Worm (Caenorhabditis elegans) whole organism, L1 larva: ENCODE results near the gene Y51A2B.5.

Source experiments
- C16A3.4 ChIP-seq: fragments of 150-350 bp; optimal IDR thresholded peaks from 2 replicates; lab custom pipeline; 2014; ENCODE audit warnings: missing biosample characterization, missing genetic modification characterization
- ceh-63 ChIP-seq: fragments of 200-800 bp; sonication (Bioruptor generic); optimal IDR thresholded peaks from 2 replicates; lab custom pipeline; 2018; ENCODE audit warnings: mild to moderate bottlenecking, missing genetic modification characterization, missing compliant biosample characterization
- elt-2 ChIP-seq: sonication (generic microtip); optimal IDR thresholded peaks from 2 replicates; lab custom pipeline; 2016; ENCODE audit warnings: missing genetic modification characterization, mild to moderate bottlenecking, inconsistent platforms, missing compliant biosample characterization, missing genetic modification reagents
- lin-14 ChIP-seq: fragments of 200-800 bp; sonication (Bioruptor generic); optimal IDR thresholded peaks from 2 replicates; lab custom pipeline; 2018; ENCODE audit warnings: mild to moderate bottlenecking, missing genetic modification characterization, moderate library complexity, missing compliant biosample characterization
- lin-35 ChIP-seq, 2 experiments: fragments of 150-350 bp; optimal IDR thresholded peaks; 2 replicates each; lab custom pipeline; 2014; ENCODE audit warnings: missing biosample characterization in 2 of 2, missing genetic modification characterization in 2 of 2, missing genetic modification reagents in 2 of 2
- mdl-1 ChIP-seq, 2 experiments: fragments of 150-350 bp; optimal IDR thresholded peaks; 2 replicates each; lab custom pipeline; 2014 to 2017; ENCODE audit warnings: missing biosample characterization in 2 of 2, missing genetic modification characterization in 2 of 2, inconsistent platforms in 1 of 2
- nhr-28 ChIP-seq: fragments of 150-350 bp; optimal IDR thresholded peaks from 2 replicates; lab custom pipeline; 2014; ENCODE audit warnings: missing biosample characterization, missing genetic modification characterization
- nhr-71 ChIP-seq: sonication (generic microtip); optimal IDR thresholded peaks from 2 replicates; lab custom pipeline; 2016; ENCODE audit warnings: mild to moderate bottlenecking, missing genetic modification characterization, moderate library complexity, missing compliant biosample characterization
- nhr-84 ChIP-seq: sonication (generic microtip); optimal IDR thresholded peaks from 2 replicates; lab custom pipeline; 2017; ENCODE audit warnings: missing biosample characterization, missing genetic modification characterization
- skn-1 ChIP-seq: fragments of 150-350 bp; optimal IDR thresholded peaks from 2 replicates; lab custom pipeline; 2014; ENCODE audit warnings: missing biosample characterization, missing genetic modification characterization
- unc-130 ChIP-seq: fragments of 150-350 bp; optimal IDR thresholded peaks from 2 replicates; lab custom pipeline; 2017; ENCODE audit warnings: missing biosample characterization, missing genetic modification characterization, inconsistent platforms
- unc-62 ChIP-seq: fragments of 150-350 bp; optimal IDR thresholded peaks from 2 replicates; lab custom pipeline; 2014; ENCODE audit warnings: missing biosample characterization, missing genetic modification reagents, missing genetic modification characterization

DNA sequence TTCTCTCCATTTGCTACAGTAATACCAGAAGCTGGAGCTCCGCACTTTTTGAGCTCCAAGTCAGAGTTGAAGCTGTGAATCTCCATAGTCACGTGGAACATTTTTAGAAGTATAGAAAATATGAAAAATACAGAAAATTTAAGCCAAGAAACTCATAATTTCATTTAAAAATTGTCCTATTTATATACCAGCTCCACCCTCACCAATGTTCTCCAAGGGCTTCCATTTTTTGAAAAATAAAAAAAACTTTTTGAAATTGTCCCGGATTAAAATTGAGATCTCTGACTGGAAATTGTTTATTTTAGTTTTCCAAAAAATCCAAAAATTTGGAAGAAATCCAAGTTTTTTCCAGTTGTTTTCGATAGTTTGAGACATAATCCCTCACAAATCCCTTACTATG is 29.2 kb upstream of the Y51A2B.5 start, which contains the start of gene C08E8.5:
- no peak for TF ChIP-seq elt-2
- TF ChIP-seq mdl-1 (tag; optimal IDR thresholded peaks at IDR 0.05; lab: Kevin White, UChicago): no peak
- no peak for TF ChIP-seq unc-130 (tag; lab: Kevin White, UChicago)
- no peak for TF ChIP-seq skn-1 (tag; lab: Kevin White, UChicago)
- no peak for TF ChIP-seq lin-14 (GFP tag; lab: Kevin White, UChicago)
- no peak for TF ChIP-seq lin-35 (GFP tag; optimal IDR thresholded peaks at IDR 0.05; lab: Kevin White, UChicago)
- no peak for TF ChIP-seq unc-62 (GFP tag; lab: Kevin White, UChicago)
- TF ChIP-seq nhr-84: no peak
- no peak for TF ChIP-seq ceh-63 (GFP tag; lab: Kevin White, UChicago)
- TF ChIP-seq C16A3.4 (tag; lab: Kevin White, UChicago): no peak
- no peak for TF ChIP-seq nhr-71 (tag; lab: Kevin White, UChicago)
- no peak for TF ChIP-seq nhr-28 (tag; lab: Kevin White, UChicago)
